Worm (Caenorhabditis elegans): Measurements from ENCODE around the gene sri-69.

DNA sequence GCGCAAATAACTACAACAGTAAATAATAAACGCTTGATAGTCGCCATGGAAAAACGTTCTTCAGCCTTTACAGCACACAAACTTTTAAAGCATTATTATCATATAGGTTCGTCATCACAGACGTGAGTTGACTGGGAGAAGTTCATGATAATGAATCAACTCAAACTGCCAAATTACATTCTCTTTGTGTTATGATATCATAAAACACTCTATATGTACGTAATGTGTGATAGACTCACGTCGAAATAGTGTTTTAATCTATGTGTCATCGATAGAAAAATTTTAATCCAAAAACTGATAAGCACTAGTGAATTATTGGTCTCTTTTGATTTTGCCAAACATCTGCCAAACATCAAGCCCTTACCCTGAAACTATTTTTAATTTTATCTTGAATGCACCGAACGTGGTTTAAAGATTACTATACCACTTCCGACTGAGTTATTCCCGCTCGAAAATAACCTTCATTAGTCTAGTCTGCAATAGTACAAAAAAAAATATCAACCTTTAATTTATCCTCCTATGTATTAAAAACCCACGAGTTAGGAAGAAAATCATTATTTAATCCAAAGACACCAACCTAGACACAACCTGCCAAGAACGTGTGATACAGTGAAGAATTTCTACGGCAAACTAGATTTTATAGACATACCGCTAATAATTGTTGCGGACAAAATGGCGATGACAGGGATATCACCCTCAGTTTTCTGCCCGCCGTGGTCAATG lies 1.3 kb upstream of the sri-69 start, which contains the start of the genes clc-12 and clec-240:
- no peak for TF ChIP-seq ama-1 (optimal IDR thresholded peaks at IDR 0.05)
- TF ChIP-seq flt-1 (GFP tag; IDR thresholded peaks at IDR 0.05), result no peak
- TF ChIP-seq tbx-37 (GFP tag; conservative IDR thresholded peaks at IDR 0.05), result no peak
- TF ChIP-seq aly-1 (tag; optimal IDR thresholded peaks at IDR 0.05), result no peak
- TF ChIP-seq hmg-4 (GFP tag; optimal IDR thresholded peaks at IDR 0.05), result no peak
- no peak for TF ChIP-seq B0310.2 (tag; optimal IDR thresholded peaks at IDR 0.05)
- no peak for TF ChIP-seq ceh-13 (GFP tag; optimal IDR thresholded peaks at IDR 0.05)
- no peak for TF ChIP-seq tra-4 (tag; optimal IDR thresholded peaks at IDR 0.05)

Data from whole organism, early embryonic.